Fruit fly (Drosophila melanogaster) whole organism, wandering third instar larva: ENCODE measurements around the gene CG6621.

ENCODE experiments used
- Dif ChIP-seq: fragments of 200-275, 200-300 bp; sonication (Bioruptor generic); optimal IDR thresholded peaks from 2 replicates; lab custom pipeline; 2018; ENCODE audit warnings: missing biosample characterization, missing genetic modification characterization; ENCODE audit not compliant: partially characterized antibody
- GATAd ChIP-seq: sonication (Bioruptor generic); optimal IDR thresholded peaks from 2 replicates; lab custom pipeline; 2016; ENCODE audit warnings: missing biosample characterization, missing genetic modification characterization
- br ChIP-seq: fragments of 200-800 bp; sonication (Bioruptor generic); optimal IDR thresholded peaks from 2 replicates; lab custom pipeline; 2016; ENCODE audit warnings: missing biosample characterization, missing genetic modification characterization
- brk ChIP-seq: fragments of 200-800 bp; sonication (Bioruptor generic); optimal IDR thresholded peaks from 2 replicates; lab custom pipeline; 2016; ENCODE audit warnings: missing biosample characterization, mild to moderate bottlenecking, missing genetic modification characterization
- h ChIP-seq: fragments of 200-800 bp; sonication (Bioruptor generic); optimal IDR thresholded peaks from 3 replicates; lab custom pipeline; 2016; ENCODE audit warnings: missing biosample characterization, mild to moderate bottlenecking, missing genetic modification characterization
- pan ChIP-seq: fragments of >200 bp; optimal IDR thresholded peaks from 2 replicates; lab custom pipeline; 2017

DNA sequence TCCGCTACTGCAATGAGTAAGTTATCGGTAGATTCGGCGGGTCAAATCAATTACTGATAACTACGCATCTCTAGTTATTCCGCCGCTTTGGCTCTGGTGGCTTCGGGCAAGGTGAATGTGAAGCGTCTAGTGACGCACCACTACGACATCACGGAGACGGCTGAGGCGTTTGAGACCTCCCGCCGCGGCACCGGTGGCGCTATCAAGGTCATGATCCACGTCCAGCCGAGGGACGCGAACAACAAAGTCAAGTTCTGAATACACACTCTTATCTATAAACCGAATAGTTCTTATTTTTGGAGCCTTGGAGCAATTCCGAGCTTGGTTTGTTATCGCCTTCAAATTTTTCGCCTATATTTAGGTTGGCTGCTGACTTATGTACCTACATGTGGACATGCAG, 15.5 kb downstream of the CG6621 start:
- no peak for TF ChIP-seq pan (lab: Kevin White, UChicago)
- TF ChIP-seq brk = no peak
- no peak for TF ChIP-seq Dif (GFP tag; lab: Kevin White, UChicago)
- TF ChIP-seq h (GFP tag; lab: Kevin White, UChicago) = no peak
- TF ChIP-seq GATAd (GFP tag; lab: Kevin White, UChicago) = no peak
- no peak for TF ChIP-seq br (GFP tag; lab: Kevin White, UChicago)
